Fruit fly (Drosophila melanogaster): Measurements from ENCODE around the gene CG13643.

CG13643 gene

DNA sequence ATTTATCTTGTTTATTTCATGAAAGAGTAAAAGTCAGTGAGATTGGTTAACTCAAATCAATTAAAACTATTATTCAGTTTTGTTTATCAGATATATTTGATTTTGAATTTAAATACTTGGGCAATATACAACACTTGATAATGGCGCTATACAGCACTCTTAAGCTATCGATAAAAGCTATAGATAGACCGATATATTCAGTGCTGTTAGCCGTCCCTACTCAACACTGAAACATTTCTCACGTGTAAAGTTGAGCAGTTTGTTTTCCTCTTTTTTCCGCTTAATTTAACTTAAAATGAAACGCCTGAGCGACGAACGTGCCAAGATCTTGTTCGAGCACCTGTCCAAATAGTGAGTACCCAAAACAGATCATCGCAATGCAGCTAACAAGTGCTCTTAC, 55.4 kb downstream of the CG13643 start, which contains the start of gene CG7006 (continued):
- TF ChIP-seq sqz (GFP tag; optimal IDR thresholded peaks at IDR 0.05) (no peak), D19A (tag; optimal IDR thresholded peaks at IDR 0.05) (no peak), CG31441 (GFP tag; IDR thresholded peaks at IDR 0.05) (no peak; the same call in 1 of the 2 replicates), Awh (GFP tag; IDR thresholded peaks at IDR 0.05) (no peak), btn (GFP tag; optimal IDR thresholded peaks at IDR 0.05) (peak; percentile 33), CG14710 (tag; optimal IDR thresholded peaks at IDR 0.05) (peak; percentile 61), CG30020 (tag; optimal IDR thresholded peaks at IDR 0.05) (no peak), wdn (GFP tag; IDR thresholded peaks at IDR 0.05) (peak; percentile 58), dimm (GFP tag; IDR thresholded peaks at IDR 0.05) (no peak), CG1529 (GFP tag; optimal IDR thresholded peaks at IDR 0.05) (no peak), CG6765 (GFP tag; optimal IDR thresholded peaks at IDR 0.05) (no peak), ato (GFP tag; IDR thresholded peaks at IDR 0.05; ENCODE audit: partially characterized antibody) (peak; percentile 75), CG8944 (GFP tag; optimal IDR thresholded peaks at IDR 0.05) (peak; percentile 82), gro (GFP tag; optimal IDR thresholded peaks at IDR 0.05) (peak; percentile 87), Taf1 (GFP tag; IDR thresholded peaks at IDR 0.05) (peak; percentile 41; the same call in 1 of the 2 replicates), Usf (GFP tag; optimal IDR thresholded peaks at IDR 0.05) (peak; percentile 55), CG10274 (GFP tag; optimal IDR thresholded peaks at IDR 0.05) (no peak), Drgx (GFP tag; IDR thresholded peaks at IDR 0.05) (no peak), cad (GFP tag; optimal IDR thresholded peaks at IDR 0.05) (no peak), CG9817 (tag; optimal IDR thresholded peaks at IDR 0.05) (peak; percentile 70), CG3995 (GFP tag; optimal IDR thresholded peaks at IDR 0.05) (peak; percentile 56), CG10654 (GFP tag; optimal IDR thresholded peaks at IDR 0.05) (peak; percentile 76), CG15514 (GFP tag; optimal IDR thresholded peaks at IDR 0.05) (peak; percentile 62), Dip3 (GFP tag; optimal IDR thresholded peaks at IDR 0.05) (peak; percentile 75), CG11504 (tag; optimal IDR thresholded peaks at IDR 0.05) (no peak), CG4820 (GFP tag; optimal IDR thresholded peaks at IDR 0.05) (peak; percentile 54), Asciz (GFP tag; optimal IDR thresholded peaks at IDR 0.05) (no peak), Pdp1 (GFP tag; optimal IDR thresholded peaks at IDR 0.05) (peak; percentile 65 to 78), Poxn (GFP tag; IDR thresholded peaks at IDR 0.05) (no peak), gsb (GFP tag; IDR thresholded peaks at IDR 0.05) (no peak; the same call in 1 of the 2 replicates), CG10209 (GFP tag; optimal IDR thresholded peaks at IDR 0.05) (peak; percentile 71), CG9609 (GFP tag; optimal IDR thresholded peaks at IDR 0.05) (peak; percentile 78), chm (GFP tag; IDR thresholded peaks at IDR 0.05) (peak; percentile 54; the same call in 1 of the 2 replicates), CG18599 (GFP tag; optimal IDR thresholded peaks at IDR 0.05) (no peak), CG8281 (tag; optimal IDR thresholded peaks at IDR 0.05) (no peak), CG12659 (GFP tag; optimal IDR thresholded peaks at IDR 0.05) (peak; percentile 82), slbo (GFP tag; IDR thresholded peaks at IDR 0.05) (peak; percentile 92), sens (GFP tag) (peak; percentile 87), Hmr (GFP tag; optimal IDR thresholded peaks at IDR 0.05) (peak; percentile 73), nmo (GFP tag; optimal IDR thresholded peaks at IDR 0.05) (peak; percentile 59), CG10321 (GFP tag; IDR thresholded peaks at IDR 0.05) (no peak), CG8924 (tag; optimal IDR thresholded peaks at IDR 0.05) (no peak), nom (GFP tag; optimal IDR thresholded peaks at IDR 0.05) (no peak), Dbx (GFP tag; IDR thresholded peaks at IDR 0.05) (peak; percentile 90), CG2116 (GFP tag; optimal IDR thresholded peaks at IDR 0.05) (peak; percentile 67), dm (GFP tag; optimal IDR thresholded peaks at IDR 0.05) (peak; percentile 94), CG10543 (GFP tag; optimal IDR thresholded peaks at IDR 0.05) (no peak), grn (GFP tag; optimal IDR thresholded peaks at IDR 0.05) (no peak), jumu (GFP tag; optimal IDR thresholded peaks at IDR 0.05) (peak; percentile 74), Sry-δ (GFP tag; optimal IDR thresholded peaks at IDR 0.05) (peak; percentile 76), al (GFP tag; IDR thresholded peaks at IDR 0.05) (peak; percentile 63), eyg (GFP tag; optimal IDR thresholded peaks at IDR 0.05) (peak; percentile 50)
